Worm (Caenorhabditis elegans) whole organism, mixed stage, embryonic: ENCODE measurements around the gene irg-3.

Experiments used
- elt-3 ChIP-seq: fragments of 150-350 bp; optimal IDR thresholded peaks from 2 replicates; lab custom pipeline; 2014; ENCODE audit warnings: missing biosample characterization, missing genetic modification characterization
- nhr-28 ChIP-seq: fragments of 150-350 bp; optimal IDR thresholded peaks from 2 replicates; lab custom pipeline; 2014; ENCODE audit warnings: missing biosample characterization, missing genetic modification characterization
- snpc-4 ChIP-seq: fragments of 150-350 bp; optimal IDR thresholded peaks from 2 replicates; lab custom pipeline; 2014; ENCODE audit warnings: missing biosample characterization, missing genetic modification characterization
- tbx-8 ChIP-seq: fragments of 200-800 bp; sonication (Bioruptor generic); optimal IDR thresholded peaks from 2 replicates; lab custom pipeline; 2018; ENCODE audit warnings: mild to moderate bottlenecking, missing genetic modification characterization, moderate library complexity, missing compliant biosample characterization

- TF ChIP-seq snpc-4 (no peak), nhr-28 (tag; lab: Kevin White, UChicago) (no peak), tbx-8 (GFP tag; lab: Kevin White, UChicago) (no peak), elt-3 (tag; lab: Kevin White, UChicago) (no peak)
Measured at ce11 chrV:2592173-2592676, at the start of gene irg-3.
